Worm (Caenorhabditis elegans) whole organism, L2 larva: Measurements from ENCODE around the gene C36B7.3.

Experiments used
- C34F6.9 ChIP-seq: fragments of 150-350 bp; optimal IDR thresholded peaks from 2 replicates; lab custom pipeline; 2014; ENCODE audit warnings: missing biosample characterization, missing genetic modification characterization
- F13H6.1 ChIP-seq: sonication (generic microtip); optimal IDR thresholded peaks from 2 replicates; lab custom pipeline; 2016; ENCODE audit warnings: missing genetic modification characterization, missing compliant biosample characterization
- R02D3.7 ChIP-seq: fragments of 150-350 bp; optimal IDR thresholded peaks from 2 replicates; lab custom pipeline; 2014; ENCODE audit warnings: missing biosample characterization, missing genetic modification characterization
- Y55F3AM.14 ChIP-seq: fragments of 200-800 bp; sonication (Bioruptor generic); optimal IDR thresholded peaks from 2 replicates; lab custom pipeline; 2018; ENCODE audit warnings: mild to moderate bottlenecking, missing genetic modification characterization, missing compliant biosample characterization
- ZK546.5 ChIP-seq: sonication (generic microtip); optimal IDR thresholded peaks from 2 replicates; lab custom pipeline; 2017; ENCODE audit warnings: missing biosample characterization, missing genetic modification characterization
- alr-1 ChIP-seq: fragments of 150-350 bp; optimal IDR thresholded peaks from 2 replicates; lab custom pipeline; 2014; ENCODE audit warnings: missing biosample characterization, missing genetic modification characterization
- aly-2 ChIP-seq: fragments of 150-350 bp; optimal IDR thresholded peaks from 2 replicates; lab custom pipeline; 2014; ENCODE audit warnings: missing biosample characterization, missing genetic modification characterization
- ama-1 ChIP-seq: fragments of 150-350 bp; optimal IDR thresholded peaks from 2 replicates; lab custom pipeline; 2018; ENCODE audit warnings: inconsistent platforms
- blmp-1 ChIP-seq: sonication (generic microtip); optimal IDR thresholded peaks from 2 replicates; lab custom pipeline; 2017; ENCODE audit warnings: missing genetic modification characterization, mild to moderate bottlenecking, missing compliant biosample characterization, antibody characterized with exemption, moderate library complexity; ENCODE audit not compliant: insufficient read depth
- ceh-16 ChIP-seq: fragments of 150-350 bp; optimal IDR thresholded peaks from 2 replicates; lab custom pipeline; 2014; ENCODE audit warnings: missing biosample characterization, missing genetic modification characterization
- ceh-82 ChIP-seq: fragments of 150-350 bp; optimal IDR thresholded peaks from 2 replicates; lab custom pipeline; 2014; ENCODE audit warnings: missing biosample characterization, missing genetic modification characterization
- crh-2 ChIP-seq: sonication (generic microtip); optimal IDR thresholded peaks from 2 replicates; lab custom pipeline; 2017; ENCODE audit warnings: missing biosample characterization, missing genetic modification characterization
- dmd-4 ChIP-seq: sonication (generic microtip); optimal IDR thresholded peaks from 2 replicates; lab custom pipeline; 2017; ENCODE audit warnings: missing biosample characterization, missing genetic modification characterization
- egl-27 ChIP-seq: sonication (generic microtip); optimal IDR thresholded peaks from 3 replicates; lab custom pipeline; 2017; ENCODE audit warnings: missing biosample characterization, missing genetic modification reagents, missing genetic modification characterization
- elt-1 ChIP-seq: fragments of 150-350 bp; optimal IDR thresholded peaks from 2 replicates; lab custom pipeline; 2014; ENCODE audit warnings: missing biosample characterization, missing genetic modification characterization
- elt-3 ChIP-seq: sonication (generic microtip); optimal IDR thresholded peaks from 2 replicates; lab custom pipeline; 2017; ENCODE audit warnings: missing biosample characterization, missing genetic modification characterization
- fos-1 ChIP-seq: fragments of 150-350 bp; optimal IDR thresholded peaks from 2 replicates; lab custom pipeline; 2014; ENCODE audit warnings: missing biosample characterization, missing genetic modification characterization
- gmeb-1 ChIP-seq: fragments of 150-350 bp; optimal IDR thresholded peaks from 2 replicates; lab custom pipeline; 2014; ENCODE audit warnings: missing biosample characterization, missing genetic modification characterization
- lin-11 ChIP-seq: fragments of 150-350 bp; sonication (generic microtip); optimal IDR thresholded peaks from 2 replicates; lab custom pipeline; 2014; ENCODE audit warnings: missing biosample characterization, missing genetic modification characterization, inconsistent platforms, mixed read lengths
- lin-13 ChIP-seq: fragments of 150-350 bp; optimal IDR thresholded peaks from 2 replicates; lab custom pipeline; 2014; ENCODE audit warnings: missing biosample characterization, missing genetic modification reagents, missing genetic modification characterization
- lin-39 ChIP-seq: fragments of 150-350 bp; optimal IDR thresholded peaks from 2 replicates; lab custom pipeline; 2014; ENCODE audit warnings: missing biosample characterization, missing genetic modification reagents, missing genetic modification characterization
- lsy-2 ChIP-seq, 2 experiments: fragments of 150-350 bp in 1 of 2; sonication (generic microtip) in 1 of 2; optimal IDR thresholded peaks; 2 replicates each; lab custom pipeline; 2014 to 2017; ENCODE audit warnings: missing biosample characterization in 2 of 2, missing genetic modification characterization in 2 of 2
- mab-5 ChIP-seq: fragments of 150-350 bp; optimal IDR thresholded peaks from 2 replicates; lab custom pipeline; 2014; ENCODE audit warnings: missing biosample characterization, missing genetic modification characterization
- mbf-1 ChIP-seq: sonication (generic microtip); optimal IDR thresholded peaks from 2 replicates; lab custom pipeline; 2017; ENCODE audit warnings: missing biosample characterization, missing genetic modification characterization
- mdl-1 ChIP-seq, 2 experiments: fragments of 150-350 bp in 1 of 2; sonication (generic microtip) in 1 of 2; optimal IDR thresholded peaks; 2 replicates each; lab custom pipeline; 2017; ENCODE audit warnings: missing biosample characterization in 2 of 2, missing genetic modification characterization in 2 of 2
- nhr-10 ChIP-seq: sonication (generic microtip); optimal IDR thresholded peaks from 2 replicates; lab custom pipeline; 2017; ENCODE audit warnings: missing biosample characterization, missing genetic modification characterization
- nhr-11 ChIP-seq: fragments of 150-350 bp; optimal IDR thresholded peaks from 2 replicates; lab custom pipeline; 2014; ENCODE audit warnings: missing biosample characterization, missing genetic modification characterization
- nhr-12 ChIP-seq: fragments of 150-350 bp; optimal IDR thresholded peaks from 2 replicates; lab custom pipeline; 2014; ENCODE audit warnings: missing biosample characterization, missing genetic modification characterization
- nhr-129 ChIP-seq: fragments of 150-350 bp; optimal IDR thresholded peaks from 2 replicates; lab custom pipeline; 2014; ENCODE audit warnings: missing biosample characterization, missing genetic modification characterization
- nhr-21 ChIP-seq: fragments of 150-350 bp; optimal IDR thresholded peaks from 2 replicates; lab custom pipeline; 2014; ENCODE audit warnings: missing biosample characterization, missing genetic modification characterization
- nhr-23 ChIP-seq: fragments of 150-350 bp; optimal IDR thresholded peaks from 2 replicates; lab custom pipeline; 2014; ENCODE audit warnings: missing biosample characterization, missing genetic modification reagents, missing genetic modification characterization
- nhr-237 ChIP-seq: fragments of 150-350 bp; optimal IDR thresholded peaks from 2 replicates; lab custom pipeline; 2014; ENCODE audit warnings: missing biosample characterization, missing genetic modification characterization
- nhr-25 ChIP-seq: fragments of 150-350 bp; sonication (generic microtip); optimal IDR thresholded peaks from 3 replicates; lab custom pipeline; 2014; ENCODE audit warnings: missing biosample characterization, missing genetic modification characterization
- nhr-6 ChIP-seq: fragments of 150-350 bp; optimal IDR thresholded peaks from 2 replicates; lab custom pipeline; 2014; ENCODE audit warnings: missing biosample characterization, missing genetic modification characterization
- nhr-77 ChIP-seq: fragments of 150-350 bp; optimal IDR thresholded peaks from 2 replicates; lab custom pipeline; 2014; ENCODE audit warnings: missing biosample characterization, missing genetic modification characterization
- peb-1 ChIP-seq: fragments of 150-350 bp; optimal IDR thresholded peaks from 2 replicates; lab custom pipeline; 2014; ENCODE audit warnings: missing biosample characterization, missing genetic modification characterization
- sem-4 ChIP-seq: fragments of 150-350 bp; optimal IDR thresholded peaks from 2 replicates; lab custom pipeline; 2014; ENCODE audit warnings: missing biosample characterization, missing genetic modification reagents, missing genetic modification characterization
- skn-1 ChIP-seq: sonication (generic microtip); optimal IDR thresholded peaks from 2 replicates; lab custom pipeline; 2017; ENCODE audit warnings: missing biosample characterization, missing genetic modification characterization
- sma-3 ChIP-seq: sonication (generic microtip); optimal IDR thresholded peaks from 2 replicates; lab custom pipeline; 2016; ENCODE audit warnings: missing genetic modification reagents, missing genetic modification characterization, missing compliant biosample characterization
- sma-9 ChIP-seq, 2 experiments: fragments of 150-350 bp in 1 of 2; sonication (generic microtip) in 1 of 2; optimal IDR thresholded peaks; 2 replicates each; lab custom pipeline; 2014 to 2016; ENCODE audit warnings: missing genetic modification characterization in 2 of 2, mild to moderate bottlenecking in 1 of 2, missing biosample characterization in 1 of 2, missing compliant biosample characterization in 1 of 2, missing genetic modification reagents in 1 of 2, moderate library complexity in 1 of 2
- snpc-4 ChIP-seq: fragments of 150-350 bp; optimal IDR thresholded peaks from 2 replicates; lab custom pipeline; 2014; ENCODE audit warnings: missing biosample characterization, missing genetic modification characterization
- unc-39 ChIP-seq: fragments of 150-350 bp; optimal IDR thresholded peaks from 2 replicates; lab custom pipeline; 2014; ENCODE audit warnings: missing biosample characterization, missing genetic modification characterization
- unc-55 ChIP-seq: fragments of 150-350 bp; sonication (generic microtip); optimal IDR thresholded peaks from 3 replicates; lab custom pipeline; 2014; ENCODE audit warnings: missing biosample characterization, missing genetic modification reagents, missing genetic modification characterization
- unc-62 ChIP-seq: fragments of 150-350 bp; optimal IDR thresholded peaks from 2 replicates; lab custom pipeline; 2014; ENCODE audit warnings: missing biosample characterization, missing genetic modification reagents, missing genetic modification characterization
- zag-1 ChIP-seq: fragments of 150-350 bp; optimal IDR thresholded peaks from 2 replicates; lab custom pipeline; 2014; ENCODE audit warnings: missing biosample characterization, missing genetic modification characterization
- ztf-1 ChIP-seq: fragments of 200-800 bp; sonication (Bioruptor generic); conservative IDR thresholded peaks from 2 replicates; pipeline ENCODE4 v1.3.6; 2022; ENCODE audit warnings: missing genetic modification characterization, missing compliant biosample characterization
- ztf-11 ChIP-seq: sonication (generic microtip); optimal IDR thresholded peaks from 2 replicates; lab custom pipeline; 2017; ENCODE audit warnings: missing biosample characterization, missing genetic modification characterization
- ztf-4 ChIP-seq: fragments of 150-350 bp; optimal IDR thresholded peaks from 2 replicates; lab custom pipeline; 2014; ENCODE audit warnings: missing biosample characterization, missing genetic modification characterization

Gene C36B7.3

ce11 chrX:7067250-7067958, 34.2 kb upstream of the C36B7.3 start:
- TF ChIP-seq C34F6.9 (tag; lab: Kevin White, UChicago) (no peak), ztf-4 (tag; lab: Kevin White, UChicago) (no peak), nhr-129 (tag; lab: Kevin White, UChicago) (peak; percentile 53), ztf-11 (tag; lab: Kevin White, UChicago) (no peak), F13H6.1 (tag; lab: Kevin White, UChicago) (peak; percentile 45), crh-2 (tag; lab: Kevin White, UChicago) (no peak)

ce11 chrX:7068400-7068799, 33.2 kb upstream of the C36B7.3 start, which contains the start of gene pdi-6:
pdi-6 (minus strand) TSS chrX:7068563.
- TF ChIP-seq mbf-1: no peak
- peak; percentile 65 for TF ChIP-seq ceh-16 (tag; lab: Kevin White, UChicago)
- peak; percentile 84 for TF ChIP-seq gmeb-1 (tag; lab: Kevin White, UChicago)
- TF ChIP-seq blmp-1: peak; percentile 45
- TF ChIP-seq peb-1 (tag; lab: Kevin White, UChicago): no peak
- no peak for TF ChIP-seq elt-3 (tag; lab: Kevin White, UChicago)
- no peak for TF ChIP-seq ztf-11 (tag; lab: Kevin White, UChicago)
- TF ChIP-seq unc-62: no peak
- TF ChIP-seq lin-11: peak; percentile 90
- peak; percentile 2 for TF ChIP-seq R02D3.7
- TF ChIP-seq ZK546.5 (tag; lab: Kevin White, UChicago): peak; percentile 17
- TF ChIP-seq nhr-10 (tag; lab: Kevin White, UChicago): peak; percentile 50
- TF ChIP-seq crh-2 (tag; lab: Kevin White, UChicago): peak; percentile 99
- TF ChIP-seq unc-39 (tag; lab: Kevin White, UChicago): no peak
- TF ChIP-seq lsy-2 (tag; optimal IDR thresholded peaks at IDR 0.05; lab: Kevin White, UChicago): peak; percentile 78 to 92
- TF ChIP-seq nhr-25 (tag; lab: Kevin White, UChicago): peak; percentile 90
- peak; percentile 91 for TF ChIP-seq unc-55 (GFP tag; lab: Kevin White, UChicago)
- TF ChIP-seq nhr-21 (tag; lab: Kevin White, UChicago): peak; percentile 85
- no peak for TF ChIP-seq ama-1 (lab: Kevin White, UChicago)
- no peak for TF ChIP-seq aly-2 (tag; lab: Kevin White, UChicago)
- no peak for TF ChIP-seq dmd-4 (tag; lab: Kevin White, UChicago)
- TF ChIP-seq nhr-129 (tag; lab: Kevin White, UChicago): peak; percentile 92
- TF ChIP-seq sma-9 (GFP tag; optimal IDR thresholded peaks at IDR 0.05; lab: Kevin White, UChicago): peak; percentile 91
- TF ChIP-seq sma-9 (tag; optimal IDR thresholded peaks at IDR 0.05; lab: Kevin White, UChicago): no peak
- TF ChIP-seq mdl-1 (tag; optimal IDR thresholded peaks at IDR 0.05; lab: Kevin White, UChicago): peak; percentile 24 to 78
- no peak for TF ChIP-seq elt-1
- peak; percentile 60 for TF ChIP-seq ceh-82 (tag; lab: Kevin White, UChicago)
- no peak for TF ChIP-seq nhr-12 (tag; lab: Kevin White, UChicago)
- TF ChIP-seq C34F6.9 (tag; lab: Kevin White, UChicago): peak; percentile 88
- peak; percentile 95 for TF ChIP-seq sma-3
- TF ChIP-seq lin-13 (GFP tag; lab: Kevin White, UChicago): peak; percentile 93
- no peak for TF ChIP-seq nhr-23 (tag; lab: Kevin White, UChicago)
- peak; percentile 79 for TF ChIP-seq sem-4 (tag; lab: Kevin White, UChicago)
- no peak for TF ChIP-seq nhr-237
- peak; percentile 44 for TF ChIP-seq nhr-77
- TF ChIP-seq Y55F3AM.14: peak; percentile 59
- TF ChIP-seq nhr-11 (tag; lab: Kevin White, UChicago): no peak
- TF ChIP-seq skn-1: no peak
- TF ChIP-seq ztf-4 (tag; lab: Kevin White, UChicago): peak; percentile 58
- TF ChIP-seq snpc-4 (tag; lab: Kevin White, UChicago): peak; percentile 43
- no peak for TF ChIP-seq alr-1 (tag; lab: Kevin White, UChicago)
- no peak for TF ChIP-seq lin-39 (tag; lab: Kevin White, UChicago)
- TF ChIP-seq zag-1 (tag; lab: Kevin White, UChicago): peak; percentile 54
- peak; percentile 93 for TF ChIP-seq fos-1 (tag; lab: Kevin White, UChicago)
- TF ChIP-seq nhr-6 (tag; lab: Kevin White, UChicago): peak; percentile 66
- peak; percentile 62 for TF ChIP-seq egl-27 (tag; lab: Kevin White, UChicago)
- peak; percentile 90 for TF ChIP-seq F13H6.1 (tag; lab: Kevin White, UChicago)
- peak; percentile 75 for TF ChIP-seq mab-5
- TF ChIP-seq ztf-1: no peak
